Worm (Caenorhabditis elegans): ENCODE data around the gene set-22.

The set-22 gene

ce11 chrV:10425098-10425497 lies 11.6 kb upstream of the set-22 start, which contains the start of gene col-12:
Gene col-12, minus strand, starts transcription at chrV:10425198.
- no peak for TF ChIP-seq unc-62 (GFP tag; optimal IDR thresholded peaks at IDR 0.05)

ce11 chrV:10426253-10426652 lies 10.5 kb upstream of the set-22 start, which contains the start of gene apc-10:
Gene apc-10, minus strand, starts transcription at chrV:10426353.
- no peak for TF ChIP-seq unc-62 (GFP tag; optimal IDR thresholded peaks at IDR 0.05)

DNA sequence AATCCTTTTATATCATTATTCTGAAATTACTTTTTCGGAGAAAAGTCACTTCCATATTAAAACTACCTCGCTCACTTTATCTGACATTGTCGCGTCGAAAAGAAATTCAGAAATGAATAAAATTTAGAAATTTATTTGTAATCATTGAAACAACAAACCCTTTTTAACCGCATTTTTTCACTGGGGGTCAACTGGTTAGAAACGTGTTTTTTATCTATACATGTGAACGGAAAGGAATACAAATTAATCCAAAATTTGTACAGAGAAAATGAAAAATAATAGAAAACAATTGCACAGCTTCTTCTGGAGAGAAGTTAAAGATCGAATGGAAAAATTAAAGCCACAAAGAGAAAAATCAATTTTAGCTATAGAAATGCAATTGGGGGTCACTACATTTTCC lies 8.1 kb upstream of the set-22 start, which contains the start of gene tag-314:
Gene tag-314 (minus strand): TSS at position 101 of the 400 bp plus-strand sequence.
- no peak for TF ChIP-seq unc-62 (GFP tag; optimal IDR thresholded peaks at IDR 0.05)

- no peak for TF ChIP-seq unc-62 (GFP tag; optimal IDR thresholded peaks at IDR 0.05)
Measured at ce11 chrV:10432607-10433006, 4.1 kb upstream of the set-22 start.

- TF ChIP-seq unc-62 (GFP tag; optimal IDR thresholded peaks at IDR 0.05), result no peak
Measured at ce11 chrV:10433721-10434120, 3.0 kb upstream of the set-22 start, which contains the start of gene Y32F6A.4. Gene Y32F6A.4, minus strand, starts transcription at chrV:10434067.

DNA sequence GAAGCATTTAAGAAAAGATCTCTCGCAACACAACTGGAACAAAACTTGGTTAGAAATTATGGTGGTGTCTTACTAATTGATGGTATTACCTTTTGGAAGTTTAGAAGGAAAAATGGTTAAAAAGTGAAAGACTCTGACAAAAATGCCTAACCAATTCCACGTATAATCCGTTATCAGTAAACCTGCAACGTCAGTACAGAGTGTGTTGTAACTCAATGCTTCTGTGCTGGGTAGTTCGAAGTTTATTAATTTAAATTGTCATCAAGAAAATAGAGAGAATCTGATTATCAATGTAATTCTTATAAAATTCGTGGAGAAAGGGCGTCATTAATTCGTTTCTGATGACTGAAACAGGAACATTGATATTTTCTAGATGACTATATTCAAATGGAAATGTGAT lies 1.5 kb upstream of the set-22 start:
- TF ChIP-seq unc-62 (GFP tag; optimal IDR thresholded peaks at IDR 0.05), result no peak

ce11 chrV:10440723-10441122 lies 4.0 kb downstream of the set-22 start, which contains the start of gene snf-10:
Gene snf-10, minus strand, starts transcription at chrV:10440823.
- no peak for TF ChIP-seq unc-62 (GFP tag; optimal IDR thresholded peaks at IDR 0.05)

DNA sequence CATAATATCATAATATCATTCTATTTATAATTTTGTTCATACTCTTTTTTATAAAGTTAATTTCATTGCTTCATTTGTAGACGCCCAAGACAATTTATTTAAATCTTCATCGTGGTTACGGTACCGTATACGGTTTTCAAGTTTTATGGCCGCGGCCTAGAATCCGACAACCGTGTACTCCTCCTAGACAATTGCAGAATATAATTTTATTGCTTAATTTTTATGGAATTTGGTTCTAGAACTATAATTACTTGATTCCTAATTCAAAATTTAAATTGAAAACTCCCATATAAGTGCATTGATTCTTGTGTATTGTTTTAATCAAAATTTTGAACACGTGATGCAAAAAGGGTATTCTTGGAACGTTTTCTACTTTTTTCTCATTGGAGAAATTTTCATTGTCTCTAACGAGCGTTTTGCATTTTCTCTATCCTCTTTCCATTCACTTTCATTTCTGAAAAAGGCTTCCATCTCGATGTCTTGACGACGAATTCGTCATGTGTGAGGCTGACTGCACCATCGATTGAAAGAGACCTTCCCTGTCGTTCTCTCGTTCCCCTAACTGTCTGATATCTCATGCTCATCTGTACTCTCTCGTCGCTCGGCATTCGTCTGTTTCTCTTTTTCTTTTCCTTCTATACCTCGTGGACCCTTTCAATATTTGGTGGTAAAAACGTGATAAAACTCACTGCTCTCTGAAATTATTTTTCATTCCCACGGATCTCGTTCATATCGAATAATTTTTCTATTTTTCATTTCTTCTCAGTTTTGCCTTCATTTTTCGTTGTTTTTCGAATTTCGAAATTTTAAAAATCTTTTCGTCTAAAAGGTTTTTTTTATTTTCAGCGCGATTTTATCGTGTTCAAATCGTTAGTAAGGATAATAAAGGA lies 4.7 kb downstream of the set-22 start, which contains the start of gene pap-1:
Gene pap-1 (plus strand): TSS at position 840 of the 890 bp plus-strand sequence.
- TF ChIP-seq unc-62 (GFP tag; optimal IDR thresholded peaks at IDR 0.05), result no peak

DNA sequence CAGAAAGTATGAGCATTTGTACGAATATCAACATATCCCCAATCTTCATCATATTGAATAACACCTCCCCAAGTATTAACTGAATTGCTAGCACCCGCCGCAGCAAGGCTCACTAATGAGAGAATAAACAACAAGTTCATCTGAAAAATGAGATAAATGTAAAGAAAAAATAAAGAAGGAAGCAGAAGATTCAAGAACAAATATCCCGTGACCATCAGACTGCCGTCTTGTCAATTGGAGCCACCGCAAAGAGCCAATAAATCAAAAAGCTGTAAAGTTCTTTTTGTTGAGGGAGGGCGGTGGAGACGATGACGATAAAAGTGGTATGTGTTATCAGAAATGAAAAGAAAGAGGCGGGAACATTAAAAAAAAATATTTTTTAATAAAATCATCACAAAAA lies 16.8 kb downstream of the set-22 start, which contains the start of gene Y32F6A.5:
Gene Y32F6A.5 (minus strand): TSS at position 140 of the 400 bp plus-strand sequence.
- TF ChIP-seq unc-62 (GFP tag; optimal IDR thresholded peaks at IDR 0.05), result no peak

- no peak for TF ChIP-seq unc-62 (GFP tag; optimal IDR thresholded peaks at IDR 0.05)
Measured at ce11 chrV:10457247-10457646, 20.5 kb downstream of the set-22 start, which contains the start of gene F22E12.1. Gene F22E12.1, minus strand, starts transcription at chrV:10457347.

DNA sequence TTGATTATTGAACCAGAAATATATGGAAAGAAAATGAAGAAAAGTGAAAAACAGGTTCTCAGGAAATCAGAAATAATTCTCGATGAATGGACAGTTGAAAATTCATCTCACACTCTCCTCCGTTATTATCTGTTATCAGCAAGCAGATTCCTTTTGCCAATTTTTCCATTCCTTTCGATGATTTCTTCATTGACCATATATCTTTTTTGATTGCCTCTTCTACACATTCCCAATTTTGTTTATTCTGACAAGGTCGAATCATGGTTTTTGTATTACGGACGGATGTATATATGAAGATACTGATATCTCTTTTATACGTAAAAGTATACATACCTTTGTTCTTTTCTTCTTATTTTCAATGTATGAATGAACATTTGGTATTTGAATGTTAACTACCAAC lies 24.0 kb downstream of the set-22 start:
- no peak for TF ChIP-seq unc-62 (GFP tag; optimal IDR thresholded peaks at IDR 0.05)

- no peak for TF ChIP-seq unc-62 (GFP tag; optimal IDR thresholded peaks at IDR 0.05)
Measured at ce11 chrV:10462066-10462465, 25.4 kb downstream of the set-22 start, which contains the start of gene chw-1. Gene chw-1, plus strand, starts transcription at chrV:10462282.

- TF ChIP-seq unc-62 (GFP tag; optimal IDR thresholded peaks at IDR 0.05), result no peak
Measured at ce11 chrV:10463276-10463675, 26.6 kb downstream of the set-22 start, which contains the start of gene F22E12.3. Gene F22E12.3, minus strand, starts transcription at chrV:10463376.

DNA sequence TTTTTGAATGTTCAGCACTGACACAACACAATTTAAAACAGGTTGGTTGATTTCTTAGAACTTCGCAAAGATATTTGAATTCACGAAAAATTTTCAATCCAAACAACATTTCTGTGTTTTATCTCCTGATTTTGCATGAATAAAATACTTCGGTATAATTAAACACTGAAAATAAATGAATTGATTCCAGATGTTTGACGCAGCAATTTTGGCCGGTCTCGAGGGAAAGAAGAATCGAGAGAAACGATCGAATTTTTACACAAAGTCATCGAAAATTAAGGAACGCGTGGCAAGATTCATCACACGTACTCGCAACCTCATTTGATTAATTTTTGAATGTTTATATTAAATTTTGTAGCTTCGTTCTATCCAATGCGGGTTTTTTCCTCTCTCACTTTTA lies 27.4 kb downstream of the set-22 start:
- no peak for TF ChIP-seq unc-62 (GFP tag; optimal IDR thresholded peaks at IDR 0.05)

- TF ChIP-seq unc-62 (GFP tag; optimal IDR thresholded peaks at IDR 0.05), result no peak
Measured at ce11 chrV:10464746-10465145, 28.0 kb downstream of the set-22 start.

- no peak for TF ChIP-seq unc-62 (GFP tag; optimal IDR thresholded peaks at IDR 0.05)
Measured at ce11 chrV:10465478-10465877, 28.8 kb downstream of the set-22 start.
